Fruit fly (Drosophila melanogaster): ENCODE data around the gene Gr68a.
A peak's percentile ranks its signal among the peaks of the same experiment; 100 is the strongest.

Gr68a gene

dm6 chr3L:11777348-11777958 is 26.3 kb downstream of the Gr68a start (continued):
- TF ChIP-seq grn (GFP tag; optimal IDR thresholded peaks at IDR 0.05) (peak; percentile 42), sens (GFP tag) (peak; percentile 44), BEAF-32 (GFP tag; optimal IDR thresholded peaks at IDR 0.05) (peak; percentile 39), Xbp1 (GFP tag; optimal IDR thresholded peaks at IDR 0.05) (no peak), NFAT (GFP tag; IDR thresholded peaks at IDR 0.05) (no peak), Max (GFP tag; optimal IDR thresholded peaks at IDR 0.05) (no peak), ash1 (GFP tag; optimal IDR thresholded peaks at IDR 0.05) (no peak), vvl (GFP tag; IDR thresholded peaks at IDR 0.05) (peak; percentile 24; the same call in 1 of the 2 replicates), sqz (GFP tag; optimal IDR thresholded peaks at IDR 0.05) (no peak), CG1603 (tag; optimal IDR thresholded peaks at IDR 0.05) (no peak), CG9609 (GFP tag; optimal IDR thresholded peaks at IDR 0.05) (no peak), Hr78 (GFP tag; optimal IDR thresholded peaks at IDR 0.05) (peak in 1 of 2 experiments; percentile 77), Scr (GFP tag; IDR thresholded peaks at IDR 0.05; ENCODE audit: partially characterized antibody) (no peak), gcm (GFP tag; optimal IDR thresholded peaks at IDR 0.05) (no peak), ind (GFP tag; optimal IDR thresholded peaks at IDR 0.05) (no peak), CG10543 (GFP tag; optimal IDR thresholded peaks at IDR 0.05) (no peak), az2 (GFP tag; optimal IDR thresholded peaks at IDR 0.05) (no peak), danr (GFP tag; IDR thresholded peaks at IDR 0.05) (0 out of 2 replicates have a peak, but pooled peaks have one; percentile 6), CG1832 (GFP tag; optimal IDR thresholded peaks at IDR 0.05) (no peak), Doc3 (GFP tag; IDR thresholded peaks at IDR 0.05; ENCODE audit: partially characterized antibody) (no peak), CG4617 (GFP tag; optimal IDR thresholded peaks at IDR 0.05; ENCODE audit: borderline replicate concordance) (no peak), so (GFP tag; IDR thresholded peaks at IDR 0.05) (no peak), CG17385 (GFP tag; optimal IDR thresholded peaks at IDR 0.05) (no peak), Sry-δ (GFP tag; optimal IDR thresholded peaks at IDR 0.05) (peak; percentile 26), insv (GFP tag; optimal IDR thresholded peaks at IDR 0.05) (no peak), Poxn (GFP tag; IDR thresholded peaks at IDR 0.05) (no peak), Bgb (GFP tag; IDR thresholded peaks at IDR 0.05; ENCODE audit: partially characterized antibody) (no peak), yki (optimal IDR thresholded peaks at IDR 0.05) (no peak), CG1529 (GFP tag; optimal IDR thresholded peaks at IDR 0.05) (no peak), Fer1 (GFP tag; optimal IDR thresholded peaks at IDR 0.05) (no peak), sug (tag; optimal IDR thresholded peaks at IDR 0.05) (peak; percentile 82), seq (GFP tag; IDR thresholded peaks at IDR 0.05) (no peak)

dm6 chr3L:11785291-11785690 is 34.2 kb downstream of the Gr68a start:
- peak; percentile 23 for TF ChIP-seq CG12155 (GFP tag; optimal IDR thresholded peaks at IDR 0.05)
- no peak for TF ChIP-seq CG16815 (GFP tag; optimal IDR thresholded peaks at IDR 0.05)
- TF ChIP-seq Ptx1 (GFP tag; IDR thresholded peaks at IDR 0.05), result peak; percentile 64
- peak; percentile 40; the same call in 1 of the 3 replicates for TF ChIP-seq CG11695 (GFP tag; IDR thresholded peaks at IDR 0.05)
- TF ChIP-seq CG14441 (GFP tag; IDR thresholded peaks at IDR 0.05), result peak; percentile 65
- 0 out of 3 replicates have a peak, but pooled peaks have one; percentile 35 for TF ChIP-seq ci (GFP tag; IDR thresholded peaks at IDR 0.05)
- TF ChIP-seq CG10147 (GFP tag; optimal IDR thresholded peaks at IDR 0.05), result no peak
- TF ChIP-seq cwo (GFP tag; optimal IDR thresholded peaks at IDR 0.05), result peak; percentile 43
- peak; percentile 79 for TF ChIP-seq Rfx (GFP tag; IDR thresholded peaks at IDR 0.05)
- TF ChIP-seq CG13624 (GFP tag; optimal IDR thresholded peaks at IDR 0.05), result peak; percentile 35
- no peak for TF ChIP-seq Hr78 (GFP tag; optimal IDR thresholded peaks at IDR 0.05)
- 0 out of 3 replicates have a peak, but pooled peaks have one; percentile 42 for TF ChIP-seq so (GFP tag; IDR thresholded peaks at IDR 0.05)
- TF ChIP-seq pum (GFP tag; optimal IDR thresholded peaks at IDR 0.05), result peak; percentile 0
- no peak for TF ChIP-seq unc-4 (GFP tag; IDR thresholded peaks at IDR 0.05; ENCODE audit: partially characterized antibody)
- peak; percentile 28 for TF ChIP-seq CG1233 (GFP tag; optimal IDR thresholded peaks at IDR 0.05)
- TF ChIP-seq bcd (GFP tag; optimal IDR thresholded peaks at IDR 0.05), result peak; percentile 48
- peak; percentile 17 for TF ChIP-seq YL-1 (GFP tag; optimal IDR thresholded peaks at IDR 0.05)
- peak; percentile 60 for TF ChIP-seq sens (GFP tag)
- TF ChIP-seq lilli (GFP tag; optimal IDR thresholded peaks at IDR 0.05), result peak; percentile 57
- TF ChIP-seq CG18476 (GFP tag; optimal IDR thresholded peaks at IDR 0.05), result peak; percentile 10
- peak; percentile 60; the same call in 1 of the 2 replicates for TF ChIP-seq lmd (GFP tag; IDR thresholded peaks at IDR 0.05)
- peak; percentile 13 for TF ChIP-seq Chrac-16 (GFP tag; optimal IDR thresholded peaks at IDR 0.05)

Measured in whole organism, embryonic.